Worm (Caenorhabditis elegans) whole organism, L3 larva: ENCODE measurements around the gene prmt-1.

Source experiments
- ZK546.5 ChIP-seq: sonication (generic microtip); optimal IDR thresholded peaks from 2 replicates; lab custom pipeline; 2017; ENCODE audit warnings: missing biosample characterization, missing genetic modification characterization
- ceh-16 ChIP-seq: sonication (generic microtip); optimal IDR thresholded peaks from 2 replicates; lab custom pipeline; 2017; ENCODE audit warnings: missing biosample characterization, missing genetic modification characterization
- ceh-82 ChIP-seq: fragments of 150-350 bp; optimal IDR thresholded peaks from 2 replicates; lab custom pipeline; 2014; ENCODE audit warnings: missing biosample characterization, missing genetic modification characterization
- ceh-9 ChIP-seq: sonication (generic microtip); optimal IDR thresholded peaks from 2 replicates; lab custom pipeline; 2018; ENCODE audit warnings: missing biosample characterization, missing genetic modification characterization
- daf-12 ChIP-seq: fragments of 150-350 bp; optimal IDR thresholded peaks from 2 replicates; lab custom pipeline; 2014; ENCODE audit warnings: missing biosample characterization, missing genetic modification reagents, missing genetic modification characterization
- egl-27 ChIP-seq: sonication (generic microtip); optimal IDR thresholded peaks from 4 replicates; lab custom pipeline; 2017; ENCODE audit warnings: missing biosample characterization, missing genetic modification reagents, missing genetic modification characterization
- egl-5 ChIP-seq: fragments of 150-350 bp; optimal IDR thresholded peaks from 2 replicates; lab custom pipeline; 2017; ENCODE audit warnings: missing biosample characterization, missing genetic modification reagents, missing genetic modification characterization, inconsistent platforms
- elt-1 ChIP-seq: fragments of 150-350 bp; optimal IDR thresholded peaks from 2 replicates; lab custom pipeline; 2014; ENCODE audit warnings: missing biosample characterization, missing genetic modification characterization
- elt-2 ChIP-seq: sonication (generic microtip); optimal IDR thresholded peaks from 2 replicates; lab custom pipeline; 2016; ENCODE audit warnings: missing genetic modification reagents, mild to moderate bottlenecking, missing genetic modification characterization, missing compliant biosample characterization
- elt-3 ChIP-seq, 3 experiments: fragments of 150-350 bp in 1 of 3; sonication (generic microtip) in 2 of 3; optimal IDR thresholded peaks; 2 replicates in 2 of 3; 4 replicates in 1 of 3; lab custom pipeline; 2014 to 2017; ENCODE audit warnings: missing biosample characterization in 3 of 3, missing genetic modification characterization in 3 of 3
- eor-1 ChIP-seq, 2 experiments: fragments of 150-350 bp; optimal IDR thresholded peaks; 2 replicates each; lab custom pipeline; 2014 to 2018; ENCODE audit warnings: missing biosample characterization in 2 of 2, missing genetic modification characterization in 2 of 2
- fkh-10 ChIP-seq: sonication (generic microtip); optimal IDR thresholded peaks from 2 replicates; lab custom pipeline; 2017; ENCODE audit warnings: missing biosample characterization, missing genetic modification reagents, missing genetic modification characterization
- fos-1 ChIP-seq: fragments of 150-350 bp; optimal IDR thresholded peaks from 2 replicates; lab custom pipeline; 2014; ENCODE audit warnings: missing biosample characterization, missing genetic modification characterization
- hmg-11 ChIP-seq: sonication (generic microtip); optimal IDR thresholded peaks from 2 replicates; lab custom pipeline; 2016; ENCODE audit warnings: missing genetic modification characterization, missing compliant biosample characterization
- jun-1 ChIP-seq: fragments of 150-350 bp; optimal IDR thresholded peaks from 2 replicates; lab custom pipeline; 2014; ENCODE audit warnings: missing biosample characterization, missing genetic modification reagents, missing genetic modification characterization
- lin-15B ChIP-seq: fragments of 150-350 bp; optimal IDR thresholded peaks from 2 replicates; lab custom pipeline; 2014; ENCODE audit warnings: missing biosample characterization, missing genetic modification characterization
- lin-39 ChIP-seq: fragments of 150-350 bp; optimal IDR thresholded peaks from 2 replicates; lab custom pipeline; 2018; ENCODE audit warnings: missing biosample characterization, missing genetic modification reagents, missing genetic modification characterization
- lsy-12 ChIP-seq: sonication (generic microtip); optimal IDR thresholded peaks from 2 replicates; lab custom pipeline; 2016; ENCODE audit warnings: mild to moderate bottlenecking, missing genetic modification characterization, missing compliant biosample characterization
- nfya-1 ChIP-seq: sonication (generic microtip); optimal IDR thresholded peaks from 2 replicates; lab custom pipeline; 2017; ENCODE audit warnings: missing genetic modification characterization, mild to moderate bottlenecking, missing compliant biosample characterization, antibody characterized with exemption, moderate library complexity; ENCODE audit not compliant: insufficient read depth
- nhr-11 ChIP-seq: fragments of 150-350 bp; optimal IDR thresholded peaks from 2 replicates; lab custom pipeline; 2014; ENCODE audit warnings: missing biosample characterization, missing genetic modification characterization
- nhr-12 ChIP-seq: fragments of 150-350 bp; optimal IDR thresholded peaks from 2 replicates; lab custom pipeline; 2014; ENCODE audit warnings: missing biosample characterization, missing genetic modification characterization
- nhr-23 ChIP-seq: fragments of 150-350 bp; optimal IDR thresholded peaks from 2 replicates; lab custom pipeline; 2014; ENCODE audit warnings: missing biosample characterization, missing genetic modification reagents, missing genetic modification characterization
- nhr-25 ChIP-seq: sonication (generic microtip); optimal IDR thresholded peaks from 2 replicates; lab custom pipeline; 2017; ENCODE audit warnings: missing biosample characterization, missing genetic modification characterization
- nhr-28 ChIP-seq: fragments of 150-350 bp; optimal IDR thresholded peaks from 2 replicates; lab custom pipeline; 2014; ENCODE audit warnings: missing biosample characterization, missing genetic modification characterization
- nhr-67 ChIP-seq: fragments of 150-350 bp; optimal IDR thresholded peaks from 2 replicates; lab custom pipeline; 2014; ENCODE audit warnings: missing biosample characterization, missing genetic modification characterization
- nhr-76 ChIP-seq: fragments of 150-350 bp; sonication (generic microtip); optimal IDR thresholded peaks from 5 replicates; lab custom pipeline; 2014; ENCODE audit warnings: missing biosample characterization, missing genetic modification characterization
- nhr-77 ChIP-seq: fragments of 150-350 bp; optimal IDR thresholded peaks from 2 replicates; lab custom pipeline; 2014; ENCODE audit warnings: missing biosample characterization, missing genetic modification characterization
- pha-4 ChIP-seq: fragments of 150-350 bp; optimal IDR thresholded peaks from 2 replicates; lab custom pipeline; 2014; ENCODE audit warnings: missing biosample characterization, missing genetic modification reagents, missing genetic modification characterization
- pqm-1 ChIP-seq: fragments of 150-350 bp; optimal IDR thresholded peaks from 2 replicates; lab custom pipeline; 2017; ENCODE audit warnings: missing biosample characterization, missing genetic modification characterization, inconsistent platforms
- sea-2 ChIP-seq: fragments of 150-350 bp; sonication (generic microtip); optimal IDR thresholded peaks from 4 replicates; lab custom pipeline; 2014; ENCODE audit warnings: missing biosample characterization, missing genetic modification reagents, missing genetic modification characterization
- skn-1 ChIP-seq: fragments of 150-350 bp; optimal IDR thresholded peaks from 2 replicates; lab custom pipeline; 2014; ENCODE audit warnings: missing biosample characterization, missing genetic modification characterization
- snpc-4 ChIP-seq: fragments of 150-350 bp; optimal IDR thresholded peaks from 2 replicates; lab custom pipeline; 2014; ENCODE audit warnings: missing biosample characterization, missing genetic modification characterization
- tbx-2 ChIP-seq: sonication (generic microtip); optimal IDR thresholded peaks from 2 replicates; lab custom pipeline; 2016; ENCODE audit warnings: mild to moderate bottlenecking, missing genetic modification characterization, missing compliant biosample characterization
- unc-62 ChIP-seq: fragments of 150-350 bp; sonication (generic microtip); optimal IDR thresholded peaks from 4 replicates; lab custom pipeline; 2014; ENCODE audit warnings: missing biosample characterization, missing genetic modification reagents, missing genetic modification characterization
- ztf-11 ChIP-seq: fragments of 150-350 bp; optimal IDR thresholded peaks from 2 replicates; lab custom pipeline; 2014; ENCODE audit warnings: missing biosample characterization, missing genetic modification characterization

The prmt-1 gene

DNA sequence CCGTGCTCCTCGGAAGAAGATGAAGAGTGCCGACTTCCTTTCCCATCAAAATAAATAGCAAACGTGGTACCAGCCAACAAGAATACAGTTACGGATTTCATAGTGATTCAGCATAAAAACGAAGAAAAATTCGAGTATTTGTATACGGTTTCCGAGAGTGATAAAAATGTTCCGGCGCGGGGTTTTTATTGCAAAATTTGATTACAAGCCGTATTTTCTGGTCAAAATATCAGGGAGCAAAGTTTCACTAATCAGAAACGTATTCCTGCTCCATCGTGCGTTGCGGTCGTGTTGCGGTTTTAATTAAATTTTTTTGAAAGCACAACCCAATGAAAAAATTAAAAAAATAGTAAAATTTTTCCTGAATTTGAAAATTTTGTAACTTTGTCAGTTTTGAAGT lies 24.9 kb upstream of the prmt-1 start, which contains the start of gene clec-261:
clec-261 (minus strand) TSS at position 101 of the 400 bp plus-strand sequence.
- no peak for TF ChIP-seq elt-3 (tag; optimal IDR thresholded peaks at IDR 0.05; lab: Kevin White, UChicago)
- no peak for TF ChIP-seq nhr-25
- TF ChIP-seq fos-1 = no peak
- no peak for TF ChIP-seq nhr-11 (tag; lab: Kevin White, UChicago)

- no peak for TF ChIP-seq tbx-2 (tag; lab: Kevin White, UChicago)
- no peak for TF ChIP-seq nhr-23 (tag; lab: Kevin White, UChicago)
- no peak for TF ChIP-seq daf-12
- no peak for TF ChIP-seq skn-1
- TF ChIP-seq nfya-1 (tag; lab: Kevin White, UChicago) = no peak
- no peak for TF ChIP-seq jun-1 (tag; lab: Kevin White, UChicago)
- no peak for TF ChIP-seq nhr-67 (tag; lab: Kevin White, UChicago)
- TF ChIP-seq ztf-11 = no peak
- TF ChIP-seq hmg-11 (tag; lab: Kevin White, UChicago) = no peak
- no peak for TF ChIP-seq ceh-82 (tag; lab: Kevin White, UChicago)
- no peak for TF ChIP-seq pqm-1 (tag; lab: Kevin White, UChicago)
- no peak for TF ChIP-seq nhr-28 (tag; lab: Kevin White, UChicago)
- no peak for TF ChIP-seq unc-62
- TF ChIP-seq nhr-76 (tag; lab: Kevin White, UChicago) = no peak
These were observed 19.8 kb upstream of the prmt-1 start, which contains the start of gene mlt-4 for ce11 chrV:20289317-20289716. TSS of gene mlt-4 (minus strand) at chrV:20289417.

DNA sequence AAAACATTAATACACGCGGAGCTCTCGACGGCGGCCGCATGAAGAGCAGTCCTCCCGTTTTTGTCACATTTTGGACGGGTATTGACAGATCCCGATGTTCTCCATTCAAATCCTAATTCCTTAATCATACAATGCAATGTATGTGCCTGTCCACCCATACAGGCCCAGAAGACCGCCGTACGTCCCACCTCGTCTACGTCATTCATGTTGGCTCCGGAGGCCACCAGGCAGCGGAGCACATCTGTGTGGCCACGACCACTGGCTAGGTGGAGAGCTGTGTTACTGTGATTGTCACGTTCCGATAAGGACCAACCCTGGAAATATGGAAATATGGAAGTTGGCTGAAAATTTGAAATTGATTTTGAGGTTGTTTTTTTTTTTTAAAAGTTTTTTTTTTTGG lies 13.3 kb upstream of the prmt-1 start:
- TF ChIP-seq snpc-4 (tag; lab: Kevin White, UChicago) (no peak), lin-39 (tag; lab: Kevin White, UChicago) (no peak), daf-12 (no peak), elt-3 (tag; optimal IDR thresholded peaks at IDR 0.05; lab: Kevin White, UChicago) (no peak), nhr-11 (tag; lab: Kevin White, UChicago) (no peak), lsy-12 (tag; lab: Kevin White, UChicago) (no peak), ceh-9 (tag; lab: Kevin White, UChicago) (no peak), nhr-77 (tag; lab: Kevin White, UChicago) (no peak), sea-2 (GFP tag; lab: Kevin White, UChicago) (no peak), nhr-12 (tag; lab: Kevin White, UChicago) (no peak), jun-1 (tag; lab: Kevin White, UChicago) (no peak), elt-1 (no peak), lin-15B (no peak), ztf-11 (no peak), elt-2 (tag; lab: Kevin White, UChicago) (no peak), hmg-11 (tag; lab: Kevin White, UChicago) (no peak), tbx-2 (tag; lab: Kevin White, UChicago) (no peak), nhr-23 (tag; lab: Kevin White, UChicago) (no peak), egl-27 (tag; lab: Kevin White, UChicago) (no peak)

ce11 chrV:20279811-20280317 lies 10.4 kb upstream of the prmt-1 start, which contains the start of gene pqn-94:
TSS of gene pqn-94 (minus strand) at chrV:20279861.
- TF ChIP-seq elt-2 (tag; lab: Kevin White, UChicago) (no peak), lsy-12 (tag; lab: Kevin White, UChicago) (no peak), unc-62 (no peak), pha-4 (peak; percentile 75), eor-1 (tag; optimal IDR thresholded peaks at IDR 0.05; lab: Kevin White, UChicago) (no peak)

DNA sequence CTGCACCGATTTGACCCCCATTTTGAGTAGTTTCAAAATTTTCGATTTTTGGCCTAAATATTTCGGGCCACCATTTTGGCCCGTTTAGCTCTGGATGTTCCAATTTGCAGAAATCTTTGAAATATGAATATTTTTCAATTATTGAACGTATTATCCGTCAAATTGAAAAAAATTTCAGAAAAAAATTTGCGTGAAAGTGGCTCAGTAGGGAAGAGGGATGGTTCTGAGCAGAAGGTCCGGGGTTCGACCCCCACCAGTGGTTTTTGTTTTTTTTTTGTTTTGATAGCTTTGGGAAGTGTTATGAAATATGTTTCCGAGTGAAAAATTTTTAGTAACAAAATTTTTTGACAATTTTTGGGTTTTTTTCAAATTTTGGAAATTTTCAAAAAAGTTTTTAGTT lies 9.8 kb upstream of the prmt-1 start:
- TF ChIP-seq fos-1 (no peak), lin-15B (no peak), unc-62 (no peak), lsy-12 (tag; lab: Kevin White, UChicago) (no peak), ceh-16 (tag; lab: Kevin White, UChicago) (no peak), snpc-4 (tag; lab: Kevin White, UChicago) (no peak), nhr-23 (tag; lab: Kevin White, UChicago) (no peak), ceh-82 (tag; lab: Kevin White, UChicago) (no peak), ZK546.5 (tag; lab: Kevin White, UChicago) (no peak), egl-5 (tag; lab: Kevin White, UChicago) (no peak), nhr-77 (tag; lab: Kevin White, UChicago) (no peak), fkh-10 (GFP tag; lab: Kevin White, UChicago) (no peak), lin-39 (tag; lab: Kevin White, UChicago) (no peak)
